Worm (Caenorhabditis elegans): ENCODE measurements around the gene copz-1.

Gene copz-1

ce11 chrII:10870698-10871097, 2.0 kb upstream of the copz-1 start (continued):
- no peak for TF ChIP-seq pha-4 (tag; optimal IDR thresholded peaks at IDR 0.05)
- TF ChIP-seq ztf-26 (tag; optimal IDR thresholded peaks at IDR 0.05): no peak
- no peak for TF ChIP-seq cebp-1 (GFP tag; IDR thresholded peaks at IDR 0.05)
- peak; percentile 24 for TF ChIP-seq cebp-1 (tag; optimal IDR thresholded peaks at IDR 0.05)
- no peak for TF ChIP-seq F57A8.1 (GFP tag; optimal IDR thresholded peaks at IDR 0.05)
- TF ChIP-seq egl-44 (GFP tag; IDR thresholded peaks at IDR 0.05): no peak
- TF ChIP-seq ztf-3 (GFP tag; optimal IDR thresholded peaks at IDR 0.05): no peak
- no peak for TF ChIP-seq chd-7 (tag; optimal IDR thresholded peaks at IDR 0.05)
- 0 out of 2 replicates have a peak, but pooled peaks have one; percentile 20 for TF ChIP-seq nfyb-1 (GFP tag; IDR thresholded peaks at IDR 0.05)
- TF ChIP-seq pbrm-1 (GFP tag; IDR thresholded peaks at IDR 0.05): no peak
- TF ChIP-seq madf-3 (GFP tag; IDR thresholded peaks at IDR 0.05): no peak
- no peak for TF ChIP-seq aptf-2 (GFP tag; conservative IDR thresholded peaks at IDR 0.05)
- no peak for TF ChIP-seq mel-28 (tag; optimal IDR thresholded peaks at IDR 0.05; ENCODE audit: borderline replicate concordance)
- no peak for TF ChIP-seq nfya-2 (GFP tag; IDR thresholded peaks at IDR 0.05)
- TF ChIP-seq nhr-90 (tag; optimal IDR thresholded peaks at IDR 0.05): no peak
- TF ChIP-seq Y53F4B.3 (GFP tag; IDR thresholded peaks at IDR 0.05): no peak
- no peak for TF ChIP-seq K12H6.12 (tag; optimal IDR thresholded peaks at IDR 0.05)
- TF ChIP-seq sdz-38 (tag; optimal IDR thresholded peaks at IDR 0.05): no peak
- TF ChIP-seq ceh-27 (GFP tag; optimal IDR thresholded peaks at IDR 0.05): no peak
- no peak for TF ChIP-seq dpl-1 (GFP tag; optimal IDR thresholded peaks at IDR 0.05)
- no peak for TF ChIP-seq snpc-3.4 (tag; optimal IDR thresholded peaks at IDR 0.05)
- 0 out of 2 replicates have a peak, but pooled peaks have one; percentile 66 for TF ChIP-seq ztf-25 (GFP tag; IDR thresholded peaks at IDR 0.05)
- no peak for TF ChIP-seq tbp1 (GFP tag; optimal IDR thresholded peaks at IDR 0.05)
- no peak for TF ChIP-seq attf-6 (GFP tag; IDR thresholded peaks at IDR 0.05)
- no peak for TF ChIP-seq lsl-1 (GFP tag; optimal IDR thresholded peaks at IDR 0.05)
- no peak for TF ChIP-seq T07F8.4 (tag; optimal IDR thresholded peaks at IDR 0.05)
- TF ChIP-seq hlh-12 (tag; optimal IDR thresholded peaks at IDR 0.05): no peak
- no peak for TF ChIP-seq tbx-9 (tag; optimal IDR thresholded peaks at IDR 0.05; ENCODE audit: borderline replicate concordance)
- no peak for TF ChIP-seq nhr-27 (tag; optimal IDR thresholded peaks at IDR 0.05)
- TF ChIP-seq ccch-3 (GFP tag; optimal IDR thresholded peaks at IDR 0.05): no peak
- TF ChIP-seq B0261.1 (tag; optimal IDR thresholded peaks at IDR 0.05): no peak
- TF ChIP-seq rcor-1 (GFP tag; IDR thresholded peaks at IDR 0.05): no peak
- peak; percentile 42 for TF ChIP-seq F33H1.4 (GFP tag; IDR thresholded peaks at IDR 0.05)
- TF ChIP-seq hsf-1 (GFP tag; IDR thresholded peaks at IDR 0.05): no peak
- no peak for TF ChIP-seq F23B12.7 (tag; optimal IDR thresholded peaks at IDR 0.05; ENCODE audit: insufficient read depth)
- no peak for TF ChIP-seq unc-130 (GFP tag; optimal IDR thresholded peaks at IDR 0.05)
- peak; percentile 6 for TF ChIP-seq atf-7 (tag; optimal IDR thresholded peaks at IDR 0.05)
- no peak for TF ChIP-seq unc-62 (GFP tag; optimal IDR thresholded peaks at IDR 0.05)
- TF ChIP-seq F52B5.7 (tag; optimal IDR thresholded peaks at IDR 0.05): no peak
- no peak for TF ChIP-seq bed-1 (GFP tag; IDR thresholded peaks at IDR 0.05)
- TF ChIP-seq ZK185.1 (tag; optimal IDR thresholded peaks at IDR 0.05; ENCODE audit: poor library complexity, severe bottlenecking): no peak
- TF ChIP-seq ztf-18 (tag; optimal IDR thresholded peaks at IDR 0.05): no peak
- TF ChIP-seq let-607 (tag; optimal IDR thresholded peaks at IDR 0.05): no peak
- no peak for TF ChIP-seq rpc-1 (optimal IDR thresholded peaks at IDR 0.05)
- TF ChIP-seq rpc-1 (tag; optimal IDR thresholded peaks at IDR 0.05): no peak
- TF ChIP-seq F55B11.4 (tag; optimal IDR thresholded peaks at IDR 0.05; ENCODE audit: borderline replicate concordance, insufficient read depth): no peak
- TF ChIP-seq sea-2 (GFP tag; IDR thresholded peaks at IDR 0.05): no peak
- TF ChIP-seq tlf-1 (GFP tag; optimal IDR thresholded peaks at IDR 0.05): no peak
- TF ChIP-seq F22D6.2 (tag; optimal IDR thresholded peaks at IDR 0.05): no peak
- TF ChIP-seq ceh-100 (GFP tag; IDR thresholded peaks at IDR 0.05): no peak
